Fruit fly (Drosophila melanogaster): ENCODE measurements around the gene PCNA2.

PCNA2 gene

dm6 chr2L:19574959-19575625 is 8.7 kb downstream of the PCNA2 start:
- no peak for TF ChIP-seq noc (tag; optimal IDR thresholded peaks at IDR 0.05)

DNA sequence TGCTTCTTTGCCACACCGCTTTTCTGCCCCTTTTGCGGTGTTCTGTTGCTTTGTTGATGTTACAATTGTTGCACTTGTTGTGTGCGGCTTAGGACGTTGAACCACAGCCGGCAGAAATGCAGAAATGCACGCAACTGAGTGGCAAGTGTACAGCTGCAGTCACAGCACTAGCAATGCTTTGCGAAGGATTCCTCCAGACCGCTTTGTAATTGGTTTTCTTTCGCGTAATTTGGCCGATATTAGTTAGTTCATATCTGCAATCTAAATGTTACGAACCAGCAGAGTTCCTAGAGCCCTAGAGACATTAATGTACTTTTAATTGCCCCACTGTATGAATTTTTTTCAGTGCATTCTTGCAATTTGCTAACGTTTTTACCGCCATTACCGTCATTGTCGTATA is 9.4 kb downstream of the PCNA2 start:
- no peak for TF ChIP-seq noc (tag; optimal IDR thresholded peaks at IDR 0.05)

- peak; percentile 85 for TF ChIP-seq noc (tag; optimal IDR thresholded peaks at IDR 0.05)
These were observed 11.1 kb downstream of the PCNA2 start for dm6 chr2L:19572496-19573317.

DNA sequence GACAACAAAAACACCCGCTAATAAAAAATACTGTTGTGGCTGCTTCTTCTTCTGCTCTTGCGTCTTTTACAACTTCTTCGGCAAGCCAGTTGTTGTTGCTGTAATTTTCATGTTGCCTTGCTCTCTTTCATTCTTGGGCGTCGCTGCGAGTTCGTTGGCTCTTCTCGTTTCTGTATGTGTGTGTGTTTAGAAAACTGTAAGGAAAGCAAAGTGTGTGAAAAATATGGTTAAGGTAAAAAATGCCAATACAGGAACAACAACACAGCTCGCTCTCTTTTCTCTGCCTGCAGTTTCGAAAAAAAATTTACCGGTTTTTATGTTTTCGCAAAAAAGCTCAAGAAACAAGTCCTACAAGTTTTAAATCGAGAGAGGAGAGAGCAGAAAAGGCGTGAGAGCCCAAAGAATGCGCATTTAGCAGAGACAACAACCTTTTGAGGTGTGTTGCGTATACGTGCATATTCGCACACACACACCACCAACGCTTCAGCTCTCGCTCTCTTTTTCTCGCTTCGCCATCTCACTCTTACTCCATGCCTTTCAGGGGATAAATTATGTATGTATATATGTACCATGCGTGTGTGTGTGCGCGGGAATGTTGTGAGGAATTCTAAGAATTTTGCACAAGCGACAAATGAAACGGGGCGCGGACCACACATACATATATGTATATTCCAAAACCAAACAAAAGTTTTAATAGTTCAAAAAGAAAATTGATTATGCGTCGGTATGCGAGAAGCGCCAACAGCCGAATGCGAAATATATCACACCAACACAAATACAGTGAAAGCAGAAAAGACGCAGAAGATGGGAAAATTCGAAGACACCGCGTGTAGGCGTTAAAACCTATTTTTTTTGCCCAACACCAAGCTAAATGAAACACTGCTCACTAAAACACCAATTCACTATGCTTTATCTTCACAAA is 12.0 kb downstream of the PCNA2 start:
- no peak for TF ChIP-seq noc (tag; optimal IDR thresholded peaks at IDR 0.05)

DNA sequence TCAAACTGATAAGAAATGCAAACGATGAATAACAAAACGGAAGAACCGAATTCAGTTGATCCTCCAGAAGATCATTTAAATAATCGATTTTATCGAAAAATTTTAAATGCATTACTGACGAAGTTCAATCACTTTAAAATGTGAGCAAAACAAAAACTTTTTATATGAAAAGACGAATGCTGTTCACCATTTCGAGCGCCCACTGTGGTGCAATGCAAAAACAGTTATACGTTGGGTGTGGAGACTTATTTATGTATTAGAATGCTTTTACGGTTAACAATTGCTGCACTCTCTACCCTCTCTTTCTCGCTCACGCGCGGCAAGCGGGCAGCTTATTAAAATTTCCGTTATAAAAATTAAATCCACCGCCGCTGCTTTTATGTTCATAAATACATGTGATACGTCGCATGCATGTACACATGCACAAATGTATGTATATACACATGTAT is 13.0 kb downstream of the PCNA2 start:
- TF ChIP-seq noc (tag; optimal IDR thresholded peaks at IDR 0.05): no peak

DNA sequence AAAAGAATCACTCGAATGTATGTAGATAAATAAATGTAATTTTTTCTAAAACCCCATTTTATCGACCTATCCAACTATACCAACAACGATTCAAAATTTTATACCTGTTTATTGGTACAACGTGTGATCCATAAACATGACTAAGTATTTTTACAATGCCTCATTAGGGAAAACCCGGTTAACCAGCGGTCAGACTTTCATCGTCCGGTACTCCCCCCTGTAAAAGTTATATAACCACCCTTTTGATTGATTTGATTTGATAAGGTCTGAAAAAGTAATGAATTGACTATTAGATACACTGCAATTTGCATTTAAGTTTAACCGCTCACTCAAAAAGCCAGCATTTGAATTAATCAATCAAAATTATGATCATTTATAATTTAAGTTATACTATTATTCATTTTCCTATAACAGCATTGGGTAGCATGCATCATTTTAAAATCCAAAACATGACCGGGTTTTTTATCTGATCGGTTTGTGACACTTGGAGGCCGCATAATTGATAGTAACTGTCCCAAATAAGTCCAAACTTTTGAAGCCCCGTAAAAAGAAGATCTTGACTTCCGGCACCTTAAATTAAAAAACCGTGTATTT is 16.4 kb downstream of the PCNA2 start:
- no peak for TF ChIP-seq noc (tag; optimal IDR thresholded peaks at IDR 0.05)

dm6 chr2L:19565233-19565898 is 18.4 kb downstream of the PCNA2 start, which contains the start of gene CG13077:
Gene CG13077, plus strand, starts transcription at chr2L:19565863.
- TF ChIP-seq noc (tag; optimal IDR thresholded peaks at IDR 0.05): no peak

- peak; percentile 80 for TF ChIP-seq noc (tag; optimal IDR thresholded peaks at IDR 0.05)
These were observed 20.5 kb downstream of the PCNA2 start, which contains the start of gene CG13078 for dm6 chr2L:19563029-19563980. Gene CG13078, plus strand, starts transcription at chr2L:19563930.

- no peak for TF ChIP-seq noc (tag; optimal IDR thresholded peaks at IDR 0.05)
These were observed 34.4 kb downstream of the PCNA2 start for dm6 chr2L:19549412-19549811.

dm6 chr2L:19548158-19548557 is 35.6 kb downstream of the PCNA2 start, which contains the start of gene Tep4:
Gene Tep4, plus strand, starts transcription at chr2L:19548507.
- TF ChIP-seq noc (tag; optimal IDR thresholded peaks at IDR 0.05): no peak

dm6 chr2L:19546869-19547710 is 36.7 kb downstream of the PCNA2 start, which contains the start of gene CG10337:
Gene CG10337, minus strand, starts transcription at chr2L:19546959.
- TF ChIP-seq noc (tag; optimal IDR thresholded peaks at IDR 0.05): peak; percentile 86

- peak; percentile 68 for TF ChIP-seq noc (tag; optimal IDR thresholded peaks at IDR 0.05)
These were observed 40.7 kb downstream of the PCNA2 start for dm6 chr2L:19543010-19543564.

Measured in whole organism, larva.